Fruit fly (Drosophila melanogaster) whole organism, embryonic: ENCODE measurements around the gene Mct1.

Experiments
- Awh ChIP-seq: fragments of 200-800 bp; sonication (Bioruptor generic); IDR thresholded peaks from 2 replicates; pipeline ENCODE4, ENCODE4 v1.3.6; 2022; ENCODE audit warnings: missing biosample characterization, missing genetic modification characterization
- CG10147 ChIP-seq: fragments of 200-800 bp; sonication (Bioruptor generic); optimal IDR thresholded peaks from 2 replicates; lab custom pipeline; 2019; ENCODE audit warnings: missing biosample characterization, mild to moderate bottlenecking, missing genetic modification characterization, moderate library complexity
- CG1024 ChIP-seq: fragments of 200-800 bp; sonication (Bioruptor generic); IDR thresholded peaks from 2 replicates; pipeline ENCODE4 v1.3.6; 2022; ENCODE audit warnings: missing biosample characterization, missing genetic modification characterization
- CG10267 ChIP-seq: fragments of 200-800 bp; sonication (Bioruptor generic); optimal IDR thresholded peaks from 2 replicates; lab custom pipeline; 2018; ENCODE audit warnings: missing biosample characterization, mild to moderate bottlenecking, missing genetic modification characterization, moderate library complexity
- CG10321 ChIP-seq: fragments of 200-800 bp; sonication (Bioruptor generic); IDR thresholded peaks from 2 replicates; pipeline ENCODE4 v1.3.6; 2022; ENCODE audit warnings: missing biosample characterization, missing genetic modification characterization
- CG10366 ChIP-seq: fragments of 200-800 bp; sonication (Bioruptor generic); IDR thresholded peaks from 2 replicates; pipeline ENCODE4 v1.3.6; 2022; ENCODE audit warnings: missing biosample characterization, missing genetic modification characterization
- CG10543 ChIP-seq: fragments of 200-800 bp; sonication (Bioruptor generic); optimal IDR thresholded peaks from 3 replicates; lab custom pipeline; 2017; ENCODE audit warnings: missing biosample characterization, mild to moderate bottlenecking, missing genetic modification characterization, moderate library complexity
- CG10979 ChIP-seq: fragments of 200-800 bp; sonication (Bioruptor generic); optimal IDR thresholded peaks from 2 replicates; lab custom pipeline; 2018; ENCODE audit warnings: missing biosample characterization, mild to moderate bottlenecking, missing genetic modification characterization, moderate library complexity
- CG11247 ChIP-seq: fragments of 200-800 bp; sonication (Bioruptor generic); IDR thresholded peaks from 2 replicates; pipeline ENCODE4 v1.3.6; 2022; ENCODE audit warnings: missing biosample characterization, missing genetic modification characterization
- CG1792 ChIP-seq: fragments of 200-800 bp; sonication (Bioruptor generic); optimal IDR thresholded peaks from 2 replicates; lab custom pipeline; 2016; ENCODE audit warnings: missing biosample characterization, missing genetic modification characterization
- CG1832 ChIP-seq: fragments of 200-800 bp; sonication (Bioruptor generic); optimal IDR thresholded peaks from 2 replicates; lab custom pipeline; 2017; ENCODE audit warnings: missing biosample characterization, mild to moderate bottlenecking, missing genetic modification characterization, inconsistent platforms
- CG2889 ChIP-seq: fragments of 200-800 bp; sonication (Bioruptor generic); IDR thresholded peaks from 3 replicates; pipeline ENCODE4 v1.3.6; 2022; ENCODE audit warnings: missing biosample characterization, missing genetic modification characterization
- CG31365 ChIP-seq: fragments of 200-800 bp; sonication (Bioruptor generic); optimal IDR thresholded peaks from 2 replicates; lab custom pipeline; 2018; ENCODE audit warnings: missing biosample characterization, mild to moderate bottlenecking, missing genetic modification characterization
- CG3163 ChIP-seq: fragments of 200-800 bp; sonication (Bioruptor generic); optimal IDR thresholded peaks from 3 replicates; lab custom pipeline; 2016; ENCODE audit warnings: missing biosample characterization, missing genetic modification characterization
- CG42726 ChIP-seq: fragments of 200-800 bp; sonication (Bioruptor generic); IDR thresholded peaks from 2 replicates; pipeline ENCODE4 v1.3.6; 2022; ENCODE audit warnings: missing biosample characterization, missing genetic modification characterization; ENCODE audit not compliant: partially characterized antibody
- CG4360 ChIP-seq: fragments of 200-800 bp; sonication (Bioruptor generic); IDR thresholded peaks from 2 replicates; pipeline ENCODE4 v1.3.6; 2022; ENCODE audit warnings: missing biosample characterization, missing genetic modification characterization
- CG4617 ChIP-seq: fragments of 200-800 bp; sonication (Bioruptor generic); optimal IDR thresholded peaks from 3 replicates; lab custom pipeline; 2016; ENCODE audit warnings: missing biosample characterization, missing genetic modification characterization, borderline replicate concordance
- CG5180 ChIP-seq: fragments of 200-800 bp; sonication (Bioruptor generic); optimal IDR thresholded peaks from 3 replicates; lab custom pipeline; 2017; ENCODE audit warnings: missing biosample characterization, missing genetic modification characterization, mild to moderate bottlenecking, moderate library complexity, missing genetic modification reagents
- CG6654 ChIP-seq: fragments of 200-800 bp; sonication (Bioruptor generic); optimal IDR thresholded peaks from 2 replicates; lab custom pipeline; 2017; ENCODE audit warnings: missing biosample characterization, mild to moderate bottlenecking, missing genetic modification characterization
- CG6854 ChIP-seq: fragments of 200-800 bp; sonication (Bioruptor generic); optimal IDR thresholded peaks from 3 replicates; lab custom pipeline; 2017; ENCODE audit warnings: missing biosample characterization, mild to moderate bottlenecking, missing genetic modification characterization
- CTCF ChIP-seq: fragments of 200-800 bp; sonication (Bioruptor generic); optimal IDR thresholded peaks from 2 replicates; lab custom pipeline; 2017; ENCODE audit warnings: missing biosample characterization, mild to moderate bottlenecking, missing genetic modification characterization, moderate library complexity
- Dek ChIP-seq: fragments of 200-800 bp; sonication (Bioruptor generic); optimal IDR thresholded peaks from 3 replicates; lab custom pipeline; 2019; ENCODE audit warnings: missing biosample characterization, mild to moderate bottlenecking, missing genetic modification characterization, moderate library complexity
- ERR ChIP-seq: fragments of 200-800 bp; sonication (Bioruptor generic); optimal IDR thresholded peaks from 2 replicates; lab custom pipeline; 2016; ENCODE audit warnings: missing biosample characterization, missing genetic modification characterization
- Elba2 ChIP-seq: fragments of 200-800 bp; sonication (Bioruptor generic); optimal IDR thresholded peaks from 3 replicates; lab custom pipeline; 2016; ENCODE audit warnings: missing biosample characterization, missing genetic modification characterization
- HmgZ ChIP-seq: fragments of 200-800 bp; sonication (Bioruptor generic); optimal IDR thresholded peaks from 2 replicates; lab custom pipeline; 2018; ENCODE audit warnings: missing biosample characterization, mild to moderate bottlenecking, missing genetic modification characterization
- Kr ChIP-seq: fragments of 200-800 bp; sonication (Bioruptor generic); optimal IDR thresholded peaks from 2 replicates; lab custom pipeline; 2017; ENCODE audit warnings: missing biosample characterization, mild to moderate bottlenecking, missing genetic modification characterization
- MTF-1 ChIP-seq: fragments of 200-800 bp; sonication (Bioruptor generic); optimal IDR thresholded peaks from 2 replicates; lab custom pipeline; 2018; ENCODE audit warnings: missing biosample characterization, mild to moderate bottlenecking, missing genetic modification characterization, borderline replicate concordance
- NC2β ChIP-seq: fragments of 200-800 bp; sonication (Bioruptor generic); optimal IDR thresholded peaks from 2 replicates; lab custom pipeline; 2016; ENCODE audit warnings: missing biosample characterization, missing genetic modification characterization
- Side ChIP-seq: fragments of 200-800 bp; sonication (Bioruptor generic); optimal IDR thresholded peaks from 2 replicates; lab custom pipeline; 2016; ENCODE audit warnings: missing biosample characterization, missing genetic modification characterization
- Sox100B ChIP-seq: fragments of 200-800 bp; sonication (Bioruptor generic); optimal IDR thresholded peaks from 3 replicates; lab custom pipeline; 2018; ENCODE audit warnings: missing biosample characterization, mild to moderate bottlenecking, missing genetic modification characterization
- TFAM ChIP-seq: fragments of 200-800 bp; sonication (Bioruptor generic); optimal IDR thresholded peaks from 2 replicates; lab custom pipeline; 2017; ENCODE audit warnings: missing biosample characterization, missing genetic modification characterization, inconsistent platforms
- Taf1 ChIP-seq: fragments of 200-800 bp; sonication (Bioruptor generic); IDR thresholded peaks from 2 replicates; pipeline ENCODE4 v1.3.6; 2022; ENCODE audit warnings: missing biosample characterization, missing genetic modification characterization
- Xrp1 ChIP-seq: fragments of 200-800 bp; sonication (Bioruptor generic); IDR thresholded peaks from 2 replicates; pipeline ENCODE4 v1.3.6; 2022; ENCODE audit warnings: missing biosample characterization, missing genetic modification characterization
- ase ChIP-seq: fragments of 200-800 bp; sonication (Bioruptor generic); IDR thresholded peaks from 3 replicates; pipeline ENCODE4 v1.3.6; 2022; ENCODE audit warnings: missing biosample characterization, missing genetic modification characterization
- chif ChIP-seq, 2 experiments: fragments of 200-800 bp; sonication (Bioruptor generic); optimal IDR thresholded peaks; 3 replicates each; lab custom pipeline; 2016; ENCODE audit warnings: missing biosample characterization in 2 of 2, missing genetic modification characterization in 2 of 2
- fru ChIP-seq: fragments of >200 bp; optimal IDR thresholded peaks from 2 replicates; lab custom pipeline; 2017
- gsb ChIP-seq: fragments of 200-800 bp; sonication (Bioruptor generic); IDR thresholded peaks from 2 replicates; pipeline ENCODE4 v1.3.6; 2022; ENCODE audit warnings: missing biosample characterization, missing genetic modification characterization
- ham ChIP-seq: fragments of 200-800 bp; sonication (Bioruptor generic); IDR thresholded peaks from 2 replicates; pipeline ENCODE4 v1.3.6; 2022; ENCODE audit warnings: missing biosample characterization, missing genetic modification characterization
- insv ChIP-seq, 2 experiments: fragments of 200-800 bp; sonication (Bioruptor generic); optimal IDR thresholded peaks; 3 replicates each; lab custom pipeline; 2016 to 2018; ENCODE audit warnings: missing biosample characterization in 2 of 2, missing genetic modification characterization in 2 of 2
- kah ChIP-seq: fragments of 200-800 bp; sonication (Bioruptor generic); optimal IDR thresholded peaks from 2 replicates; lab custom pipeline; 2018; ENCODE audit warnings: missing biosample characterization, mild to moderate bottlenecking, missing genetic modification characterization
- knrl ChIP-seq: fragments of 200-800 bp; sonication (Bioruptor generic); IDR thresholded peaks from 3 replicates; pipeline ENCODE4 v1.3.6; 2022; ENCODE audit warnings: missing biosample characterization, missing genetic modification characterization; ENCODE audit not compliant: partially characterized antibody
- lov ChIP-seq, 2 experiments: fragments of 200-800 bp in 1 of 2; fragments of >200 bp in 1 of 2; sonication (Bioruptor generic) in 1 of 2; IDR thresholded peaks in 1 of 2; optimal IDR thresholded peaks in 1 of 2; 2 replicates in 1 of 2; 3 replicates in 1 of 2; pipeline versions ENCODE4 v1.3.6 to Lab custom; 2017 to 2022; ENCODE audit warnings: missing biosample characterization in 1 of 2, missing genetic modification characterization in 1 of 2
- luna ChIP-seq: fragments of 200-800 bp; sonication (Bioruptor generic); optimal IDR thresholded peaks from 2 replicates; lab custom pipeline; 2016; ENCODE audit warnings: missing biosample characterization, missing genetic modification characterization
- mam ChIP-seq: fragments of 200-800 bp; sonication (Bioruptor generic); optimal IDR thresholded peaks from 3 replicates; lab custom pipeline; 2016; ENCODE audit warnings: missing biosample characterization, missing genetic modification characterization
- pan ChIP-seq, 4 experiments: fragments of >200 bp in 3 of 4; fragments of 200-800 bp in 1 of 4; sonication (Bioruptor generic) in 1 of 4; optimal IDR thresholded peaks in 3 of 4; IDR thresholded peaks in 1 of 4; 2 replicates each; pipeline versions ENCODE4 v1.3.6 to Lab custom; 2017 to 2022; ENCODE audit warnings: missing biosample characterization in 2 of 4, missing genetic modification characterization in 2 of 4, mixed read lengths in 1 of 4
- schlank ChIP-seq: fragments of 200-800 bp; sonication (Bioruptor generic); optimal IDR thresholded peaks from 2 replicates; lab custom pipeline; 2018; ENCODE audit warnings: missing biosample characterization, mild to moderate bottlenecking, missing genetic modification characterization
- seq ChIP-seq: fragments of 200-800 bp; sonication (Bioruptor generic); IDR thresholded peaks from 2 replicates; pipeline ENCODE4 v1.3.6; 2022; ENCODE audit warnings: missing biosample characterization, missing genetic modification characterization
- ssp ChIP-seq: fragments of 200-800 bp; sonication (Bioruptor generic); IDR thresholded peaks from 2 replicates; pipeline ENCODE4 v1.3.6; 2022; ENCODE audit warnings: missing biosample characterization, missing genetic modification characterization
- unpg ChIP-seq: fragments of 200-800 bp; sonication (Bioruptor generic); optimal IDR thresholded peaks from 3 replicates; lab custom pipeline; 2018; ENCODE audit warnings: missing biosample characterization, mild to moderate bottlenecking, missing genetic modification characterization, moderate library complexity
- usp ChIP-seq: fragments of >200 bp; optimal IDR thresholded peaks from 2 replicates; lab custom pipeline; 2017; ENCODE audit warnings: missing biosample characterization, missing genetic modification characterization
- wdn ChIP-seq: fragments of 200-800 bp; sonication (Bioruptor generic); IDR thresholded peaks from 2 replicates; pipeline ENCODE4 v1.3.6; 2022; ENCODE audit warnings: missing biosample characterization, missing genetic modification characterization

Gene Mct1

dm6 chrX:2208641-2209241 lies 19.8 kb downstream of the Mct1 start (continued):
- peak; percentile 17 for TF ChIP-seq mam (GFP tag; lab: Kevin White, UChicago)
- TF ChIP-seq CG10321: no peak
- no peak for TF ChIP-seq chif (GFP tag; optimal IDR thresholded peaks at IDR 0.05; lab: Kevin White, UChicago)
- TF ChIP-seq CG1024 (GFP tag; lab: Robert Waterston, UW): no peak
- TF ChIP-seq wdn (GFP tag; lab: Robert Waterston, UW): no peak
- no peak for TF ChIP-seq NC2β
- TF ChIP-seq HmgZ (tag; lab: Kevin White, UChicago): no peak
- no peak for TF ChIP-seq ase
- no peak for TF ChIP-seq Taf1
- TF ChIP-seq Xrp1: peak; percentile 14; the same call in 1 of the 2 replicates
- TF ChIP-seq CTCF (GFP tag; lab: Kevin White, UChicago): no peak
- TF ChIP-seq Dek: no peak
- TF ChIP-seq ERR (GFP tag; lab: Kevin White, UChicago): no peak
- no peak for TF ChIP-seq CG31365 (tag; lab: Kevin White, UChicago)
- no peak for TF ChIP-seq CG5180 (GFP tag; lab: Kevin White, UChicago)
- TF ChIP-seq knrl: no peak
- TF ChIP-seq CG10366: peak; percentile 20; the same call in 1 of the 2 replicates
- TF ChIP-seq gsb (GFP tag; lab: Robert Waterston, UW): no peak
- no peak for TF ChIP-seq Elba2
- no peak for TF ChIP-seq pan (optimal IDR thresholded peaks at IDR 0.05; lab: Kevin White, UChicago)
- TF ChIP-seq pan (GFP tag; optimal IDR thresholded peaks at IDR 0.05 in 1 of 2, IDR thresholded peaks at IDR 0.05 in 1 of 2): peak in 1 of 2 experiments; percentile 11
- no peak for TF ChIP-seq CG10147 (GFP tag; lab: Kevin White, UChicago)
- peak; percentile 35; the same call in 1 of the 2 replicates for TF ChIP-seq ssp (GFP tag; lab: Robert Waterston, UW)
- no peak for TF ChIP-seq CG3163 (GFP tag; lab: Kevin White, UChicago)
- no peak for TF ChIP-seq ham
- no peak for TF ChIP-seq seq (GFP tag; lab: Robert Waterston, UW)
- no peak for TF ChIP-seq lov (optimal IDR thresholded peaks at IDR 0.05; lab: Kevin White, UChicago)
- TF ChIP-seq lov (GFP tag; IDR thresholded peaks at IDR 0.05; lab: Robert Waterston, UW): no peak
- TF ChIP-seq Sox100B: no peak
- no peak for TF ChIP-seq CG10267 (tag; lab: Kevin White, UChicago)
- TF ChIP-seq CG6854 (GFP tag; lab: Kevin White, UChicago): no peak
- TF ChIP-seq schlank (tag; lab: Kevin White, UChicago): no peak
- TF ChIP-seq usp (GFP tag; lab: Kevin White, UChicago): no peak
- no peak for TF ChIP-seq CG1792 (GFP tag; lab: Kevin White, UChicago)
- TF ChIP-seq Kr (GFP tag; lab: Kevin White, UChicago): no peak
- TF ChIP-seq fru: no peak
- TF ChIP-seq luna (GFP tag; lab: Kevin White, UChicago): no peak
- no peak for TF ChIP-seq CG10979 (tag; lab: Kevin White, UChicago)
- no peak for TF ChIP-seq Awh
- TF ChIP-seq TFAM (GFP tag; lab: Kevin White, UChicago): no peak
- peak; percentile 73 for TF ChIP-seq CG10543
- TF ChIP-seq CG1832 (GFP tag; lab: Kevin White, UChicago): no peak
- TF ChIP-seq CG4617 (GFP tag; lab: Kevin White, UChicago): no peak
- no peak for TF ChIP-seq CG4360 (GFP tag; lab: Robert Waterston, UW)
- TF ChIP-seq CG6654 (GFP tag; lab: Kevin White, UChicago): no peak
- TF ChIP-seq MTF-1 (GFP tag; lab: Kevin White, UChicago): no peak
- no peak for TF ChIP-seq insv (GFP tag; optimal IDR thresholded peaks at IDR 0.05; lab: Kevin White, UChicago)
- no peak for TF ChIP-seq CG42726
- TF ChIP-seq unpg (GFP tag; lab: Kevin White, UChicago): no peak
- TF ChIP-seq kah (GFP tag; lab: Kevin White, UChicago): no peak
- no peak for TF ChIP-seq CG2889 (GFP tag; lab: Robert Waterston, UW)
- TF ChIP-seq Side: no peak
- no peak for TF ChIP-seq CG11247
